Fruit fly (Drosophila melanogaster): ENCODE measurements around the gene CG5342.

The CG5342 gene

dm6 chr3R:11613252-11614036 is 34.8 kb downstream of the CG5342 start (continued):
- TF ChIP-seq Hr78 (GFP tag; optimal IDR thresholded peaks at IDR 0.05) = peak in 1 of 2 experiments; percentile 98
- peak; percentile 5 for TF ChIP-seq Max (GFP tag; optimal IDR thresholded peaks at IDR 0.05)
- TF ChIP-seq CG17361 (GFP tag; IDR thresholded peaks at IDR 0.05) = peak; percentile 73
- TF ChIP-seq CG12391 (tag; optimal IDR thresholded peaks at IDR 0.05) = peak; percentile 56
- TF ChIP-seq slou (GFP tag; optimal IDR thresholded peaks at IDR 0.05) = peak; percentile 61
- TF ChIP-seq CG33213 (GFP tag; optimal IDR thresholded peaks at IDR 0.05) = peak; percentile 84
- no peak for TF ChIP-seq sqz (GFP tag; optimal IDR thresholded peaks at IDR 0.05)
- TF ChIP-seq CG10366 (GFP tag; IDR thresholded peaks at IDR 0.05) = peak; percentile 66
- TF ChIP-seq CG17385 (GFP tag; optimal IDR thresholded peaks at IDR 0.05) = peak; percentile 42
- no peak for TF ChIP-seq pb (GFP tag; optimal IDR thresholded peaks at IDR 0.05)
- peak; percentile 35 for TF ChIP-seq Fer3 (tag; optimal IDR thresholded peaks at IDR 0.05)
- peak; percentile 14 for TF ChIP-seq Side (GFP tag; optimal IDR thresholded peaks at IDR 0.05)
- peak; percentile 69 for TF ChIP-seq lmd (GFP tag; IDR thresholded peaks at IDR 0.05)
- no peak for TF ChIP-seq CG4707 (GFP tag; optimal IDR thresholded peaks at IDR 0.05)
- no peak for TF ChIP-seq Fer2 (tag; optimal IDR thresholded peaks at IDR 0.05)
- peak; percentile 45 for TF ChIP-seq Ssrp (tag; optimal IDR thresholded peaks at IDR 0.05)
- TF ChIP-seq B-H2 (GFP tag; optimal IDR thresholded peaks at IDR 0.05) = peak; percentile 40
- TF ChIP-seq HmgZ (tag; optimal IDR thresholded peaks at IDR 0.05) = peak; percentile 75
- TF ChIP-seq Hr3 (GFP tag; optimal IDR thresholded peaks at IDR 0.05) = peak; percentile 78
- TF ChIP-seq fd64A (GFP tag; optimal IDR thresholded peaks at IDR 0.05) = no peak
- TF ChIP-seq CG8478 (optimal IDR thresholded peaks at IDR 0.05) = no peak
- peak; percentile 34 for TF ChIP-seq CG15269 (tag; optimal IDR thresholded peaks at IDR 0.05)
- peak; percentile 44 for TF ChIP-seq CG1233 (GFP tag; optimal IDR thresholded peaks at IDR 0.05)
- TF ChIP-seq CG5953 (GFP tag; IDR thresholded peaks at IDR 0.05) = no peak
- no peak for TF ChIP-seq Taf1 (GFP tag; IDR thresholded peaks at IDR 0.05)
- TF ChIP-seq Eip74EF (GFP tag; optimal IDR thresholded peaks at IDR 0.05) = peak in 1 of 2 experiments; percentile 51
- TF ChIP-seq CG7271 (tag; optimal IDR thresholded peaks at IDR 0.05) = no peak
- peak; percentile 14; the same call in 1 of the 3 replicates for TF ChIP-seq CG6791 (GFP tag; IDR thresholded peaks at IDR 0.05; ENCODE audit: partially characterized antibody)
- no peak for TF ChIP-seq ham (GFP tag; IDR thresholded peaks at IDR 0.05)
- TF ChIP-seq HLHmδ (GFP tag; optimal IDR thresholded peaks at IDR 0.05) = no peak
- peak; percentile 56; the same call in 2 of the 3 replicates for TF ChIP-seq CG11560 (tag; IDR thresholded peaks at IDR 0.05)
- TF ChIP-seq CG12659 (GFP tag; optimal IDR thresholded peaks at IDR 0.05) = peak; percentile 43
- TF ChIP-seq CG15696 (tag; optimal IDR thresholded peaks at IDR 0.05) = peak; percentile 78
- peak; percentile 66 for TF ChIP-seq nmo (GFP tag; optimal IDR thresholded peaks at IDR 0.05)
- TF ChIP-seq CG7839 (tag; optimal IDR thresholded peaks at IDR 0.05) = peak; percentile 71
- peak; percentile 31 for TF ChIP-seq HHEX (GFP tag; optimal IDR thresholded peaks at IDR 0.05)
- TF ChIP-seq nau (GFP tag; optimal IDR thresholded peaks at IDR 0.05) = peak; percentile 18
- no peak for TF ChIP-seq zf30C (GFP tag; optimal IDR thresholded peaks at IDR 0.05)
- TF ChIP-seq CG32767 (GFP tag; IDR thresholded peaks at IDR 0.05) = no peak
- peak; percentile 68 for TF ChIP-seq CG2120 (GFP tag; optimal IDR thresholded peaks at IDR 0.05)
- no peak for TF ChIP-seq CG6683 (GFP tag; optimal IDR thresholded peaks at IDR 0.05)
- peak in 1 of 2 experiments; percentile 18 for TF ChIP-seq eve (GFP tag; optimal IDR thresholded peaks at IDR 0.05)
- TF ChIP-seq CG18619 (GFP tag; optimal IDR thresholded peaks at IDR 0.05) = peak; percentile 32
- TF ChIP-seq her (GFP tag; optimal IDR thresholded peaks at IDR 0.05) = peak; percentile 3
- no peak for TF ChIP-seq br (optimal IDR thresholded peaks at IDR 0.05)
- TF ChIP-seq Xbp1 (GFP tag; optimal IDR thresholded peaks at IDR 0.05) = peak; percentile 85
- TF ChIP-seq btn (GFP tag; optimal IDR thresholded peaks at IDR 0.05) = peak; percentile 44
- peak; percentile 86; the same call in 2 of the 3 replicates for TF ChIP-seq CG2199 (GFP tag; IDR thresholded peaks at IDR 0.05)
- TF ChIP-seq Jarid2 (GFP tag; optimal IDR thresholded peaks at IDR 0.05) = peak; percentile 23

Data from whole organism, embryonic.